Fruit fly (Drosophila melanogaster): ENCODE measurements around the gene GluRS-m.

Gene GluRS-m

dm6 chr3L:16394506-16394905 lies 22.5 kb downstream of the GluRS-m start, which contains the start of gene Gagr:
Gene Gagr (plus strand): TSS chr3L:16394586.
- no peak for TF ChIP-seq cyc (GFP tag; optimal IDR thresholded peaks at IDR 0.05)
- no peak for TF ChIP-seq CG6163 (GFP tag; IDR thresholded peaks at IDR 0.05)
- no peak for TF ChIP-seq Eip78C (GFP tag)
- peak; percentile 22 for TF ChIP-seq svp (GFP tag)

DNA sequence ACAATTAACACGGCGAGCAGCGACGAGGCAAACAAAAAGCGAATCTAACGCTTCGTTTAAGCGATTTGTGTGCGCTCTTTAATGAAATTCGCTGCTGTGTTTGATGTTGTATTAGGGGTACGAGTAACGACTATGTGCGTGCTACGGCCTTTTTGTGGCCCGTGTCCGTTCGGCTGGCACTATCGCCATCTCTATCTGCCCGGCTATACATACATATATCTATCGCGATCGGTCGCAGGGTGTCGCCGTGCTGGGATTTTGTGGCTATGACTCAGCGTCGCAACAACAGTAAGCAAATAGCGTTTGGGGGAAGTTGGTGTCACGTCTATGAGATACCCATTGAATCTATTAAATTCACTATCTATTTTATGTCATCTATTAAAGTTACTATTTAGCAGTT lies 23.3 kb downstream of the GluRS-m start:
- TF ChIP-seq fkh (GFP tag; optimal IDR thresholded peaks at IDR 0.05) (peak; percentile 65), esn (GFP tag; optimal IDR thresholded peaks at IDR 0.05) (no peak)

- TF ChIP-seq CG6276 (GFP tag; optimal IDR thresholded peaks at IDR 0.05) (peak; percentile 7), eg (GFP tag; IDR thresholded peaks at IDR 0.05) (peak; percentile 23; the same call in 1 of the 3 replicates), CG8119 (GFP tag; IDR thresholded peaks at IDR 0.05) (0 out of 3 replicates have a peak, but pooled peaks have one; percentile 14), topi (GFP tag; optimal IDR thresholded peaks at IDR 0.05) (no peak), svp (GFP tag) (peak; percentile 18), CG8632 (GFP tag; optimal IDR thresholded peaks at IDR 0.05) (no peak), Eip78C (GFP tag) (peak; percentile 30), Met (GFP tag; optimal IDR thresholded peaks at IDR 0.05) (no peak), CG31627 (GFP tag; optimal IDR thresholded peaks at IDR 0.05) (no peak), CG32006 (GFP tag; optimal IDR thresholded peaks at IDR 0.05) (peak; percentile 37), CG6163 (GFP tag; IDR thresholded peaks at IDR 0.05) (0 out of 3 replicates have a peak, but pooled peaks have one; percentile 20)
Measured at dm6 chr3L:16392874-16393273, 24.1 kb downstream of the GluRS-m start.

dm6 chr3L:16392203-16392800 lies 24.7 kb downstream of the GluRS-m start:
- TF ChIP-seq Sox102F (GFP tag; optimal IDR thresholded peaks at IDR 0.05) (no peak), CG3919 (GFP tag; optimal IDR thresholded peaks at IDR 0.05) (no peak)

- no peak for TF ChIP-seq CG4318 (GFP tag; optimal IDR thresholded peaks at IDR 0.05)
- no peak for TF ChIP-seq CG8119 (GFP tag; IDR thresholded peaks at IDR 0.05)
- no peak for TF ChIP-seq Sox14 (GFP tag; optimal IDR thresholded peaks at IDR 0.05)
- TF ChIP-seq CG32006 (GFP tag; optimal IDR thresholded peaks at IDR 0.05), result no peak
- no peak for TF ChIP-seq CG10631 (GFP tag; optimal IDR thresholded peaks at IDR 0.05)
- no peak for TF ChIP-seq dsx (GFP tag; optimal IDR thresholded peaks at IDR 0.05; ENCODE audit: poor library complexity, severe bottlenecking)
- TF ChIP-seq Eip75B (GFP tag; optimal IDR thresholded peaks at IDR 0.05), result no peak
- TF ChIP-seq CG3919 (GFP tag; optimal IDR thresholded peaks at IDR 0.05), result no peak
- no peak for TF ChIP-seq fkh (GFP tag; optimal IDR thresholded peaks at IDR 0.05)
- TF ChIP-seq salr (GFP tag; optimal IDR thresholded peaks at IDR 0.05), result no peak
- TF ChIP-seq CG11294 (GFP tag; IDR thresholded peaks at IDR 0.05), result no peak
- no peak for TF ChIP-seq CG3032 (tag; optimal IDR thresholded peaks at IDR 0.05)
- TF ChIP-seq Eip93F (GFP tag; optimal IDR thresholded peaks at IDR 0.05), result no peak
Measured at dm6 chr3L:16391257-16391656, 25.7 kb downstream of the GluRS-m start.

dm6 chr3L:16390793-16391192 lies 26.2 kb downstream of the GluRS-m start:
- TF ChIP-seq svp (GFP tag), result peak; percentile 33
- peak; percentile 37 for TF ChIP-seq Eip78C (GFP tag)
- TF ChIP-seq Gug (GFP tag; IDR thresholded peaks at IDR 0.05), result no peak
- no peak for TF ChIP-seq CG3919 (GFP tag; optimal IDR thresholded peaks at IDR 0.05)
- no peak for TF ChIP-seq CG7368 (GFP tag; optimal IDR thresholded peaks at IDR 0.05)

dm6 chr3L:16385880-16386584 lies 30.9 kb downstream of the GluRS-m start, which contains the start of the genes Agpat3 and RAF2:
Gene Agpat3 (minus strand): TSS chr3L:16385957.
Gene RAF2 (plus strand): TSS chr3L:16386327.
- TF ChIP-seq Lpt (GFP tag; optimal IDR thresholded peaks at IDR 0.05), result no peak
- peak; percentile 37 for TF ChIP-seq Hr4 (GFP tag; optimal IDR thresholded peaks at IDR 0.05)
- no peak for TF ChIP-seq spab (GFP tag; optimal IDR thresholded peaks at IDR 0.05)
- TF ChIP-seq salr (GFP tag; optimal IDR thresholded peaks at IDR 0.05), result peak in 1 of 2 experiments; percentile 40
- peak; percentile 58 for TF ChIP-seq OdsH (GFP tag; optimal IDR thresholded peaks at IDR 0.05)
- peak; percentile 61 for TF ChIP-seq cyc (GFP tag; optimal IDR thresholded peaks at IDR 0.05)
- TF ChIP-seq CG32006 (GFP tag; optimal IDR thresholded peaks at IDR 0.05), result peak; percentile 42
- peak; percentile 49 for TF ChIP-seq CG11902 (GFP tag; optimal IDR thresholded peaks at IDR 0.05)
- TF ChIP-seq CG15336 (GFP tag; IDR thresholded peaks at IDR 0.05), result peak; percentile 23; the same call in 1 of the 2 replicates
- no peak for TF ChIP-seq CG1621 (tag; optimal IDR thresholded peaks at IDR 0.05)
- 0 out of 3 replicates have a peak, but pooled peaks have one; percentile 29 for TF ChIP-seq CG8119 (GFP tag; IDR thresholded peaks at IDR 0.05)
- peak; percentile 31; the same call in 1 of the 2 replicates for TF ChIP-seq CG11294 (GFP tag; IDR thresholded peaks at IDR 0.05)
- peak; percentile 59; the same call in 1 of the 3 replicates for TF ChIP-seq eg (GFP tag; IDR thresholded peaks at IDR 0.05)
- peak; percentile 44 for TF ChIP-seq Eip78C (GFP tag)
- peak; percentile 42 for TF ChIP-seq Hr39 (GFP tag; optimal IDR thresholded peaks at IDR 0.05)
- TF ChIP-seq acj6 (GFP tag; optimal IDR thresholded peaks at IDR 0.05), result peak; percentile 63
- TF ChIP-seq CG6792 (GFP tag; optimal IDR thresholded peaks at IDR 0.05), result peak; percentile 12
- peak; percentile 67 for TF ChIP-seq CG31627 (GFP tag; optimal IDR thresholded peaks at IDR 0.05)
- peak; percentile 52 for TF ChIP-seq CG10631 (GFP tag; optimal IDR thresholded peaks at IDR 0.05)
